Worm (Caenorhabditis elegans) whole organism, late embryonic: ENCODE results near the gene fipr-15.

Experiments used
- ama-1 ChIP-seq: fragments of 150-350 bp; optimal IDR thresholded peaks from 2 replicates; lab custom pipeline; 2014
- ceh-14 ChIP-seq: sonication (generic microtip); optimal IDR thresholded peaks from 2 replicates; lab custom pipeline; 2016; ENCODE audit warnings: missing genotype, missing genetic modification characterization, missing compliant biosample characterization
- ceh-31 ChIP-seq: sonication (generic microtip); optimal IDR thresholded peaks from 2 replicates; lab custom pipeline; 2016; ENCODE audit warnings: missing genetic modification characterization, missing compliant biosample characterization
- elt-2 ChIP-seq: sonication (generic microtip); optimal IDR thresholded peaks from 2 replicates; lab custom pipeline; 2016; ENCODE audit warnings: missing genetic modification reagents, missing genetic modification characterization, missing compliant biosample characterization
- hlh-6 ChIP-seq: sonication (generic microtip); optimal IDR thresholded peaks from 2 replicates; lab custom pipeline; 2016; ENCODE audit warnings: missing genotype, missing genetic modification characterization, missing compliant biosample characterization
- lim-6 ChIP-seq: sonication (generic microtip); optimal IDR thresholded peaks from 2 replicates; lab custom pipeline; 2016; ENCODE audit warnings: missing genetic modification characterization, missing compliant biosample characterization
- nfya-1 ChIP-seq: sonication (generic microtip); optimal IDR thresholded peaks from 2 replicates; lab custom pipeline; 2017; ENCODE audit warnings: missing genetic modification characterization, mild to moderate bottlenecking, missing compliant biosample characterization, antibody characterized with exemption, moderate library complexity
- pag-3 ChIP-seq: sonication (generic microtip); optimal IDR thresholded peaks from 2 replicates; lab custom pipeline; 2016; ENCODE audit warnings: missing compliant biosample characterization, missing genetic modification characterization, borderline replicate concordance
- pha-4 ChIP-seq: fragments of 150-350 bp; optimal IDR thresholded peaks from 2 replicates; lab custom pipeline; 2018; ENCODE audit warnings: missing biosample characterization, missing genetic modification reagents, missing genetic modification characterization
- rnt-1 ChIP-seq: sonication (generic microtip); optimal IDR thresholded peaks from 2 replicates; lab custom pipeline; 2016; ENCODE audit warnings: missing genetic modification characterization, missing compliant biosample characterization
- sox-4 ChIP-seq: sonication (generic microtip); optimal IDR thresholded peaks from 2 replicates; lab custom pipeline; 2017; ENCODE audit warnings: mild to moderate bottlenecking, missing genetic modification characterization, inconsistent platforms, missing compliant biosample characterization
- tbx-7 ChIP-seq: sonication (generic microtip); optimal IDR thresholded peaks from 2 replicates; lab custom pipeline; 2016; ENCODE audit warnings: missing genotype, missing genetic modification characterization, missing compliant biosample characterization

DNA sequence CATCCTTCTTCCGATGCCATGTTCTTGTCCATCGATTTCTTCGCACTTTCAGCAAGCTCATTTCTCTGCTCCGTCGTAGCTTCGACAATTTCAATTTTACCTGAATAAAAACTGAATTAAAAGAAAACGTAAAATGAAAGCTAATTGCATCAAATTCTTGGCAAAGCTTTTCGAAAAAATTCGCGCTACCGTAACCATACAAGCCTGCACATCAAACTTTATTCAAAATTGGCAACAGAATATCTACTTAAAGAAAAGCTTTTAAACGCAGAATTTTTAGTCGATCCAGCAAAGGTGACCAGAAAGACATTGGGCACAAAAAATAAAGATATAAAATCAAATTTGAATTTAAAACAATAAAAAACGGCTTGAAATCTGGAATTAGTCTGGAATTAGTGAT, 38.1 kb upstream of the fipr-15 start:
- no peak for TF ChIP-seq hlh-6
- TF ChIP-seq pha-4 (tag; lab: Kevin White, UChicago) = no peak
- TF ChIP-seq lim-6 (tag; lab: Kevin White, UChicago) = no peak
- no peak for TF ChIP-seq ceh-31
- no peak for TF ChIP-seq nfya-1 (tag; lab: Kevin White, UChicago)
- TF ChIP-seq ceh-14 (tag; lab: Kevin White, UChicago) = no peak
- TF ChIP-seq ama-1 (lab: Kevin White, UChicago) = no peak
- TF ChIP-seq rnt-1 (tag; lab: Kevin White, UChicago) = no peak
- TF ChIP-seq sox-4 = no peak
- TF ChIP-seq elt-2 (tag; lab: Kevin White, UChicago) = no peak
- no peak for TF ChIP-seq tbx-7 (tag; lab: Kevin White, UChicago)
- TF ChIP-seq pag-3 = no peak
